Fruit fly (Drosophila melanogaster) whole organism, prepupa: ENCODE results near the gene CG17104.

Experiments used
- CG10631 ChIP-seq: fragments of 200-800 bp; sonication (Bioruptor generic); optimal IDR thresholded peaks from 2 replicates; lab custom pipeline; 2016; ENCODE audit warnings: missing biosample characterization, missing genetic modification characterization
- CG10669 ChIP-seq: fragments of 200-800 bp; sonication (Bioruptor generic); optimal IDR thresholded peaks from 3 replicates; lab custom pipeline; 2018; ENCODE audit warnings: missing biosample characterization, mild to moderate bottlenecking, missing genetic modification characterization, moderate library complexity
- CG11294 ChIP-seq: fragments of 200-800 bp; sonication (Bioruptor generic); IDR thresholded peaks from 2 replicates; pipeline ENCODE4 v1.3.6; 2022; ENCODE audit warnings: missing biosample characterization, missing genetic modification characterization
- CG11762 ChIP-seq: fragments of 200-800 bp; sonication (Bioruptor generic); optimal IDR thresholded peaks from 3 replicates; lab custom pipeline; 2016; ENCODE audit warnings: missing biosample characterization, missing genetic modification characterization; ENCODE audit not compliant: insufficient read depth
- CG15336 ChIP-seq: fragments of 200-800 bp; sonication (Bioruptor generic); IDR thresholded peaks from 2 replicates; pipeline ENCODE4 v1.3.6; 2022; ENCODE audit warnings: missing biosample characterization, missing genetic modification characterization
- CG1621 ChIP-seq: fragments of 200-800 bp; sonication (Bioruptor generic); optimal IDR thresholded peaks from 3 replicates; lab custom pipeline; 2018; ENCODE audit warnings: missing biosample characterization, mild to moderate bottlenecking, missing genetic modification characterization
- CG16779 ChIP-seq: fragments of 200-800 bp; sonication (Bioruptor generic); optimal IDR thresholded peaks from 3 replicates; lab custom pipeline; 2017; ENCODE audit warnings: missing biosample characterization, mild to moderate bottlenecking, missing genetic modification characterization
- CG3032 ChIP-seq: fragments of 200-800 bp; optimal IDR thresholded peaks from 2 replicates; lab custom pipeline; 2019; ENCODE audit warnings: missing biosample characterization, mild to moderate bottlenecking, missing genetic modification characterization, moderate library complexity
- CG31627 ChIP-seq: fragments of 200-800 bp; sonication (Bioruptor generic); optimal IDR thresholded peaks from 3 replicates; lab custom pipeline; 2016; ENCODE audit warnings: missing biosample characterization, missing genetic modification characterization
- CG32006 ChIP-seq: fragments of 200-800 bp; sonication (Bioruptor generic); optimal IDR thresholded peaks from 3 replicates; lab custom pipeline; 2017; ENCODE audit warnings: missing biosample characterization, mild to moderate bottlenecking, missing genetic modification characterization
- CG34406 ChIP-seq: fragments of 200-800 bp; sonication (Bioruptor generic); optimal IDR thresholded peaks from 3 replicates; lab custom pipeline; 2016; ENCODE audit warnings: missing biosample characterization, missing genetic modification characterization
- CG3919 ChIP-seq: fragments of 200-800 bp; sonication (Bioruptor generic); optimal IDR thresholded peaks from 3 replicates; lab custom pipeline; 2016; ENCODE audit warnings: missing biosample characterization, missing genetic modification characterization
- CG4318 ChIP-seq: fragments of 200-800 bp; sonication (Bioruptor generic); optimal IDR thresholded peaks from 3 replicates; lab custom pipeline; 2017; ENCODE audit warnings: missing biosample characterization, mild to moderate bottlenecking, missing genetic modification characterization
- CG6276 ChIP-seq: fragments of 200-800 bp; sonication (Bioruptor generic); optimal IDR thresholded peaks from 2 replicates; lab custom pipeline; 2017; ENCODE audit warnings: missing biosample characterization, mild to moderate bottlenecking, missing genetic modification characterization
- CG6792 ChIP-seq: fragments of 200-800 bp; sonication (Bioruptor generic); optimal IDR thresholded peaks from 3 replicates; lab custom pipeline; 2016; ENCODE audit warnings: missing biosample characterization, missing genetic modification characterization
- CG6808 ChIP-seq: fragments of 200-800 bp; sonication (Bioruptor generic); optimal IDR thresholded peaks from 3 replicates; lab custom pipeline; 2017; ENCODE audit warnings: missing biosample characterization, missing genetic modification characterization, mild to moderate bottlenecking, moderate library complexity, missing genetic modification reagents
- CG6854 ChIP-seq: fragments of 200-800 bp; sonication (Bioruptor generic); optimal IDR thresholded peaks from 2 replicates; lab custom pipeline; 2017; ENCODE audit warnings: missing biosample characterization, mild to moderate bottlenecking, missing genetic modification characterization
- CG8319 ChIP-seq: fragments of 200-800 bp; sonication (Bioruptor generic); optimal IDR thresholded peaks from 3 replicates; lab custom pipeline; 2016; ENCODE audit warnings: missing biosample characterization, missing genetic modification characterization
- CG8632 ChIP-seq: fragments of 200-800 bp; sonication (Bioruptor generic); optimal IDR thresholded peaks from 3 replicates; lab custom pipeline; 2016; ENCODE audit warnings: missing biosample characterization, missing genetic modification characterization
- CG9139 ChIP-seq: fragments of 200-800 bp; sonication (Bioruptor generic); optimal IDR thresholded peaks from 3 replicates; lab custom pipeline; 2017; ENCODE audit warnings: missing biosample characterization, mild to moderate bottlenecking, missing genetic modification characterization
- Eip75B ChIP-seq: fragments of 200-800 bp; sonication (Bioruptor generic); optimal IDR thresholded peaks from 3 replicates; lab custom pipeline; 2016; ENCODE audit warnings: missing biosample characterization, missing genetic modification characterization
- Eip93F ChIP-seq: fragments of 200-800 bp; sonication (Bioruptor generic); optimal IDR thresholded peaks from 2 replicates; lab custom pipeline; 2016; ENCODE audit warnings: missing biosample characterization, mild to moderate bottlenecking, missing genetic modification characterization
- Ets21C ChIP-seq: fragments of 200-800 bp; sonication (Bioruptor generic); optimal IDR thresholded peaks from 3 replicates; lab custom pipeline; 2016; ENCODE audit warnings: missing biosample characterization, missing genetic modification characterization
- Hr38 ChIP-seq: sonication (Bioruptor generic); optimal IDR thresholded peaks from 2 replicates; lab custom pipeline; 2016; ENCODE audit warnings: missing biosample characterization, missing genetic modification characterization
- Hr4 ChIP-seq: fragments of 200-800 bp; sonication (Bioruptor generic); optimal IDR thresholded peaks from 3 replicates; lab custom pipeline; 2016; ENCODE audit warnings: missing biosample characterization, missing genetic modification characterization
- Lpt ChIP-seq: fragments of 200-800 bp; sonication (Bioruptor generic); optimal IDR thresholded peaks from 3 replicates; lab custom pipeline; 2016; ENCODE audit warnings: missing biosample characterization, missing genetic modification characterization
- Met ChIP-seq: fragments of 200-800 bp; sonication (Bioruptor generic); optimal IDR thresholded peaks from 3 replicates; lab custom pipeline; 2016; ENCODE audit warnings: missing biosample characterization, missing genetic modification characterization
- OdsH ChIP-seq: fragments of 200-800 bp; sonication (Bioruptor generic); optimal IDR thresholded peaks from 3 replicates; lab custom pipeline; 2016; ENCODE audit warnings: missing biosample characterization, missing genetic modification characterization
- Smox ChIP-seq: fragments of 200-800 bp; sonication (Bioruptor generic); optimal IDR thresholded peaks from 3 replicates; lab custom pipeline; 2016; ENCODE audit warnings: missing biosample characterization, missing genetic modification characterization
- Sox102F ChIP-seq: fragments of 200-800 bp; sonication (Bioruptor generic); optimal IDR thresholded peaks from 2 replicates; lab custom pipeline; 2016; ENCODE audit warnings: missing biosample characterization, mild to moderate bottlenecking, missing genetic modification characterization
- Sox14 ChIP-seq: fragments of 200-800 bp; sonication (Bioruptor generic); optimal IDR thresholded peaks from 3 replicates; lab custom pipeline; 2016; ENCODE audit warnings: missing biosample characterization, missing genetic modification characterization
- Sox15 ChIP-seq: fragments of 200-800 bp; sonication (Bioruptor generic); optimal IDR thresholded peaks from 3 replicates; lab custom pipeline; 2016; ENCODE audit warnings: missing biosample characterization, missing genetic modification characterization
- achi ChIP-seq: fragments of 200-800 bp; sonication (Bioruptor generic); optimal IDR thresholded peaks from 3 replicates; lab custom pipeline; 2016; ENCODE audit warnings: missing biosample characterization, missing genetic modification characterization
- acj6 ChIP-seq: fragments of 200-800 bp; sonication (Bioruptor generic); optimal IDR thresholded peaks from 3 replicates; lab custom pipeline; 2016; ENCODE audit warnings: missing biosample characterization, missing genetic modification characterization
- cyc ChIP-seq: fragments of 200-800 bp; sonication (Bioruptor generic); optimal IDR thresholded peaks from 3 replicates; lab custom pipeline; 2016; ENCODE audit warnings: missing biosample characterization, missing genetic modification characterization
- dac ChIP-seq: fragments of 200-800 bp; sonication (Bioruptor generic); optimal IDR thresholded peaks from 2 replicates; lab custom pipeline; 2017; ENCODE audit warnings: missing biosample characterization, mild to moderate bottlenecking, missing genetic modification characterization
- dsx ChIP-seq: fragments of 200-800 bp; optimal IDR thresholded peaks from 3 replicates; lab custom pipeline; 2019; ENCODE audit warnings: missing biosample characterization, mild to moderate bottlenecking, missing genetic modification characterization, moderate library complexity; ENCODE audit not compliant: poor library complexity, severe bottlenecking
- eg ChIP-seq: fragments of 200-800 bp; sonication (Bioruptor generic); IDR thresholded peaks from 3 replicates; pipeline ENCODE4 v1.3.6; 2022; ENCODE audit warnings: missing biosample characterization, missing genetic modification characterization
- fd59A ChIP-seq: fragments of 200-800 bp; sonication (Bioruptor generic); optimal IDR thresholded peaks from 2 replicates; lab custom pipeline; 2017; ENCODE audit warnings: missing biosample characterization, mild to moderate bottlenecking, missing genetic modification characterization, missing genetic modification reagents
- fd85E ChIP-seq: fragments of 200-800 bp; sonication (Bioruptor generic); optimal IDR thresholded peaks from 3 replicates; lab custom pipeline; 2016; ENCODE audit warnings: missing biosample characterization, missing genetic modification characterization
- fkh ChIP-seq: fragments of 200-800 bp; sonication (Bioruptor generic); optimal IDR thresholded peaks from 3 replicates; lab custom pipeline; 2017; ENCODE audit warnings: missing biosample characterization, mild to moderate bottlenecking, missing genetic modification characterization, moderate library complexity
- lz ChIP-seq: fragments of 200-800 bp; sonication (Bioruptor generic); optimal IDR thresholded peaks from 3 replicates; lab custom pipeline; 2016; ENCODE audit warnings: missing biosample characterization, missing genetic modification characterization
- salr ChIP-seq, 2 experiments: fragments of 200-800 bp; sonication (Bioruptor generic); optimal IDR thresholded peaks; 3 replicates each; lab custom pipeline; 2016 to 2018; ENCODE audit warnings: missing biosample characterization in 2 of 2, missing genetic modification characterization in 2 of 2, mild to moderate bottlenecking in 1 of 2
- spab ChIP-seq: fragments of 200-800 bp; sonication (Bioruptor generic); optimal IDR thresholded peaks from 2 replicates; lab custom pipeline; 2017; ENCODE audit warnings: missing biosample characterization, mild to moderate bottlenecking, missing genetic modification characterization, missing genetic modification reagents
- ss ChIP-seq, 2 experiments: fragments of 200-800 bp; sonication (Bioruptor generic); optimal IDR thresholded peaks; 2 replicates in 1 of 2; 3 replicates in 1 of 2; lab custom pipeline; 2017 to 2018; ENCODE audit warnings: mild to moderate bottlenecking in 2 of 2, missing biosample characterization in 2 of 2, missing genetic modification characterization in 2 of 2, moderate library complexity in 1 of 2
- svp ChIP-seq: fragments of 200-800 bp; sonication (Bioruptor generic); peaks from one replicate; lab custom pipeline; 2016; ENCODE audit warnings: missing biosample characterization, missing genetic modification characterization
- vri ChIP-seq: fragments of 200-800 bp; sonication (Bioruptor generic); optimal IDR thresholded peaks from 3 replicates; lab custom pipeline; 2016; ENCODE audit warnings: missing biosample characterization, mild to moderate bottlenecking, missing genetic modification characterization

Gene CG17104

DNA sequence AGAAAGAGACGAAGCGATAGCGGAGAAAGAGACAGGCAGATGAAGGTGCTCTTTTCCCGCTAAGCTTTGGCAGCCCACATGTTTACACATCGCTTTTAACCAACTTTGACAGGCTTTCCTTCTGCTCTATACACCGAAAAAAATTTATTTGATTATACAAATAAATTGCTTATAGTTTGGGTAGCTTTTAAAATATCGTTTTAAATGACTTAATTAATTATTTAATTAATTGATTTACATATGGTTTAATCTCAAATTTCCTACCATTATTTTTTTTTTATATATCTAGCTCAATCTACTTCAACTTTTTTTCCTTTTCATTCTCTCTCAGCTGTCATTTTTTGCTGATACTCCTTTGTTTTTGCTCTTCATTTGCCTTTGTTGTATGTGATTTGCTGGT lies 4.0 kb upstream of the CG17104 start (continued):
- TF ChIP-seq ss (GFP tag; optimal IDR thresholded peaks at IDR 0.05; lab: Kevin White, UChicago): peak in 1 of 2 experiments; percentile 40
- TF ChIP-seq CG8319 (GFP tag; lab: Kevin White, UChicago): no peak
- TF ChIP-seq Sox14 (GFP tag; lab: Kevin White, UChicago): no peak
- no peak for TF ChIP-seq CG31627 (GFP tag; lab: Kevin White, UChicago)
- TF ChIP-seq CG6808 (GFP tag; lab: Kevin White, UChicago): peak; percentile 37
- TF ChIP-seq Sox102F (GFP tag; lab: Kevin White, UChicago): no peak
- TF ChIP-seq Sox15 (GFP tag; lab: Kevin White, UChicago): no peak
- no peak for TF ChIP-seq dac (GFP tag; lab: Kevin White, UChicago)
- TF ChIP-seq cyc: no peak
- TF ChIP-seq CG16779 (tag; lab: Kevin White, UChicago): no peak
- TF ChIP-seq CG4318 (GFP tag; lab: Kevin White, UChicago): no peak
- no peak for TF ChIP-seq Ets21C (GFP tag; lab: Kevin White, UChicago)
- no peak for TF ChIP-seq Eip75B
- TF ChIP-seq CG9139 (GFP tag; lab: Kevin White, UChicago): peak; percentile 17
- peak; percentile 42 for TF ChIP-seq CG10669 (GFP tag; lab: Kevin White, UChicago)
- peak; percentile 16 for TF ChIP-seq Hr4 (GFP tag; lab: Kevin White, UChicago)
- no peak for TF ChIP-seq fkh (GFP tag; lab: Kevin White, UChicago)
- TF ChIP-seq salr (GFP tag; optimal IDR thresholded peaks at IDR 0.05; lab: Kevin White, UChicago): no peak
- peak; percentile 27 for TF ChIP-seq CG34406 (GFP tag; lab: Kevin White, UChicago)
- no peak for TF ChIP-seq CG11294 (GFP tag; lab: Robert Waterston, UW)
- TF ChIP-seq fd85E (GFP tag; lab: Kevin White, UChicago): no peak
- no peak for TF ChIP-seq Lpt (GFP tag; lab: Kevin White, UChicago)
- peak; percentile 46 for TF ChIP-seq dsx (GFP tag; lab: Kevin White, UChicago)
- TF ChIP-seq svp: peak; percentile 60
- peak; percentile 25 for TF ChIP-seq OdsH (GFP tag; lab: Kevin White, UChicago)
- TF ChIP-seq fd59A (GFP tag; lab: Kevin White, UChicago): no peak
- TF ChIP-seq CG1621 (tag; lab: Kevin White, UChicago): no peak
- peak; percentile 14 for TF ChIP-seq acj6 (GFP tag; lab: Kevin White, UChicago)
- peak; percentile 28 for TF ChIP-seq achi (GFP tag; lab: Kevin White, UChicago)
- TF ChIP-seq CG11762: peak; percentile 22
- TF ChIP-seq, all 60 proteins: peak for 26

DNA sequence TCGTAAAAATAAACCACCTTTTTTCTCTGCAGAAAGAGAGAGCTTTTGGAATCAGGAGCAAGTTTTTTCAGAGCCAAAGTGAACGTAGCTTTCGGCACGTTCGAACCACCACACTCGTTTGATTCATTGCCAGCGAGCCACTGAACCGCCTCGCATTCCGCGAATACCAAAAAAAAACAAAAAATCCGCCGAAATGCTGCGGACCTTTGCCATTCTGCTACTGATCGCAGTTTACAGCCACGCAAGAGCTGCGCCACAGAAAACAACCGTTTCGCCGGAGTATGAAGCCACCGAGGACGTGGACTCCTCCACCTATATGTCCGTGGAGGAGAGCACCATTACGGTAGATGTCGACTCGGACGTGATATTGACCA lies 704 bp downstream of the CG17104 start:
- TF ChIP-seq fd59A (GFP tag; lab: Kevin White, UChicago) (no peak), CG15336 (GFP tag; lab: Robert Waterston, UW) (peak; percentile 4; the same call in 1 of the 2 replicates), svp (no peak), CG6276 (no peak), Hr38 (GFP tag; lab: Kevin White, UChicago) (no peak), Sox14 (GFP tag; lab: Kevin White, UChicago) (no peak), CG32006 (peak; percentile 26), lz (GFP tag; lab: Kevin White, UChicago) (no peak), eg (GFP tag; lab: Robert Waterston, UW) (no peak)

DNA sequence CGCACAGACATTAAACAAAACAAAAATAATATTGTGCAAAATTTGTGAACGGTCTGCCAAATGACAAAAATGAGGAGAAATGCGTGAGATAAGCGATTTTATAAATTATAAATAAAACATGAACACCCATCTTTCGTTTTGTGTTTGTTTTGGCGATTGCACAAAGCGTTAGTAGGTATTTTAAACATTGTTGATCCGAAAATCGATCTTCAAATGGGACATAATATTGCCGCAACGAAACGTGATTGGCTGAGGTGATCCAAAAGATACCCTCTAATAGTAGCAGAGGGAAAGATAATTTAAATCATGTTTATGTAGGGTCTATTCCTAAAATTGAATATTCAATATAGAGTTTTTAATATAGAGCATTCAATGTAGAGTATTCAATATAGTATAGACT lies 2.6 kb downstream of the CG17104 start:
- no peak for TF ChIP-seq spab (GFP tag; lab: Kevin White, UChicago)
- TF ChIP-seq CG10631: no peak
- TF ChIP-seq CG15336 (GFP tag; lab: Robert Waterston, UW): 0 out of 2 replicates have a peak, but pooled peaks have one; percentile 30
- TF ChIP-seq Eip75B: no peak
- TF ChIP-seq CG6792 (GFP tag; lab: Kevin White, UChicago): no peak
- TF ChIP-seq acj6 (GFP tag; lab: Kevin White, UChicago): no peak
- TF ChIP-seq vri (GFP tag; lab: Kevin White, UChicago): no peak
- peak; percentile 35 for TF ChIP-seq Hr4 (GFP tag; lab: Kevin White, UChicago)
- no peak for TF ChIP-seq Smox
- TF ChIP-seq eg (GFP tag; lab: Robert Waterston, UW): no peak
- no peak for TF ChIP-seq Sox15 (GFP tag; lab: Kevin White, UChicago)
- TF ChIP-seq CG3032 (tag; lab: Kevin White, UChicago): no peak
- no peak for TF ChIP-seq CG11762
- no peak for TF ChIP-seq CG6808 (GFP tag; lab: Kevin White, UChicago)
- TF ChIP-seq CG3919 (GFP tag; lab: Kevin White, UChicago): no peak
- TF ChIP-seq cyc: no peak
- peak; percentile 5 for TF ChIP-seq Met (GFP tag; lab: Kevin White, UChicago)
- no peak for TF ChIP-seq Eip93F (GFP tag; lab: Kevin White, UChicago)
- TF ChIP-seq CG6854: no peak
- no peak for TF ChIP-seq Sox102F (GFP tag; lab: Kevin White, UChicago)
- no peak for TF ChIP-seq CG8319 (GFP tag; lab: Kevin White, UChicago)
- TF ChIP-seq achi (GFP tag; lab: Kevin White, UChicago): no peak
- TF ChIP-seq svp: peak; percentile 59
- no peak for TF ChIP-seq CG8632 (GFP tag; lab: Kevin White, UChicago)
